Worm (Caenorhabditis elegans) whole organism, late embryonic: ENCODE measurements around the gene C25H3.11.

Source experiments
- C08G9.2 ChIP-seq: sonication (generic microtip); optimal IDR thresholded peaks from 2 replicates; lab custom pipeline; 2016; ENCODE audit warnings: mild to moderate bottlenecking, missing genetic modification characterization, moderate library complexity, missing compliant biosample characterization
- ama-1 ChIP-seq: fragments of 150-350 bp; optimal IDR thresholded peaks from 2 replicates; lab custom pipeline; 2014
- che-1 ChIP-seq: sonication (generic microtip); optimal IDR thresholded peaks from 2 replicates; lab custom pipeline; 2016; ENCODE audit warnings: mild to moderate bottlenecking, missing genetic modification characterization, missing compliant biosample characterization

- TF ChIP-seq che-1 (tag; lab: Kevin White, UChicago): no peak
- TF ChIP-seq C08G9.2 (tag; lab: Kevin White, UChicago): no peak
- no peak for TF ChIP-seq ama-1 (lab: Kevin White, UChicago)
These were observed 34.6 kb downstream of the C25H3.11 start, which contains the start of gene F59E12.1 for ce11 chrII:5654215-5654614.
